Fruit fly (Drosophila melanogaster) whole organism, embryonic: Measurements from ENCODE around the gene Iru.

Source experiments
- Atf6 ChIP-seq: fragments of 200-800 bp; sonication (Bioruptor generic); IDR thresholded peaks from 2 replicates; pipeline ENCODE4 v1.3.6; 2022; ENCODE audit warnings: missing biosample characterization, missing genetic modification characterization
- CG10321 ChIP-seq: fragments of 200-800 bp; sonication (Bioruptor generic); IDR thresholded peaks from 2 replicates; pipeline ENCODE4 v1.3.6; 2022; ENCODE audit warnings: missing biosample characterization, missing genetic modification characterization
- CG12104 ChIP-seq: fragments of 200-800 bp; sonication (Bioruptor generic); optimal IDR thresholded peaks from 3 replicates; lab custom pipeline; 2016; ENCODE audit warnings: missing biosample characterization, missing genetic modification characterization
- CG15269 ChIP-seq: fragments of 200-800 bp; sonication (Bioruptor generic); optimal IDR thresholded peaks from 2 replicates; lab custom pipeline; 2018; ENCODE audit warnings: missing biosample characterization, mild to moderate bottlenecking, missing genetic modification characterization, moderate library complexity
- CG15696 ChIP-seq: fragments of 200-800 bp; sonication (Bioruptor generic); optimal IDR thresholded peaks from 2 replicates; lab custom pipeline; 2019; ENCODE audit warnings: missing biosample characterization, mild to moderate bottlenecking, missing genetic modification characterization, moderate library complexity
- CG16815 ChIP-seq: fragments of 200-800 bp; sonication (Bioruptor generic); optimal IDR thresholded peaks from 3 replicates; lab custom pipeline; 2017; ENCODE audit warnings: missing biosample characterization, mild to moderate bottlenecking, missing genetic modification characterization
- CG17385 ChIP-seq: fragments of 200-800 bp; sonication (Bioruptor generic); optimal IDR thresholded peaks from 3 replicates; lab custom pipeline; 2018; ENCODE audit warnings: missing biosample characterization, mild to moderate bottlenecking, missing genetic modification characterization
- CG17912 ChIP-seq: fragments of 200-800 bp; sonication (Bioruptor generic); optimal IDR thresholded peaks from 2 replicates; lab custom pipeline; 2018; ENCODE audit warnings: missing biosample characterization, mild to moderate bottlenecking, missing genetic modification characterization
- CG2712 ChIP-seq: fragments of 200-800 bp; optimal IDR thresholded peaks from 3 replicates; lab custom pipeline; 2019; ENCODE audit warnings: missing biosample characterization, mild to moderate bottlenecking, missing genetic modification characterization, moderate library complexity
- CG2889 ChIP-seq: fragments of 200-800 bp; sonication (Bioruptor generic); IDR thresholded peaks from 3 replicates; pipeline ENCODE4 v1.3.6; 2022; ENCODE audit warnings: missing biosample characterization, missing genetic modification characterization
- CG3065 ChIP-seq: fragments of 200-800 bp; sonication (Bioruptor generic); optimal IDR thresholded peaks from 2 replicates; lab custom pipeline; 2016; ENCODE audit warnings: missing biosample characterization, missing genetic modification characterization
- CG32532 ChIP-seq: fragments of 200-800 bp; sonication (Bioruptor generic); IDR thresholded peaks from 2 replicates; pipeline ENCODE4 v1.3.6; 2022; ENCODE audit warnings: missing biosample characterization, missing genetic modification characterization
- CG3838 ChIP-seq: fragments of 200-800 bp; sonication (Bioruptor generic); optimal IDR thresholded peaks from 3 replicates; lab custom pipeline; 2016; ENCODE audit warnings: missing biosample characterization, missing genetic modification characterization
- CG3847 ChIP-seq: fragments of 200-800 bp; sonication (Bioruptor generic); IDR thresholded peaks from 2 replicates; pipeline ENCODE4 v1.3.6; 2022; ENCODE audit warnings: missing biosample characterization, missing genetic modification characterization
- CG7357 ChIP-seq: fragments of 200-800 bp; sonication (Bioruptor generic); IDR thresholded peaks from 3 replicates; pipeline ENCODE4 v1.3.6; 2022; ENCODE audit warnings: missing biosample characterization, missing genetic modification characterization
- CG8290 ChIP-seq, 3 experiments: fragments of 200-800 bp; sonication (Bioruptor generic); optimal IDR thresholded peaks; 2 replicates each; lab custom pipeline; 2016 to 2019; ENCODE audit warnings: missing biosample characterization in 3 of 3, missing genetic modification characterization in 3 of 3, mild to moderate bottlenecking in 2 of 3, moderate library complexity in 1 of 3
- CG8478 ChIP-seq: fragments of >200 bp; optimal IDR thresholded peaks from 2 replicates; lab custom pipeline; 2018
- CG9797 ChIP-seq: fragments of 200-800 bp; sonication (Bioruptor generic); optimal IDR thresholded peaks from 3 replicates; lab custom pipeline; 2018; ENCODE audit warnings: missing biosample characterization, mild to moderate bottlenecking, missing genetic modification characterization
- CG9817 ChIP-seq: fragments of 200-800 bp; sonication (Bioruptor generic); optimal IDR thresholded peaks from 2 replicates; lab custom pipeline; 2018; ENCODE audit warnings: missing biosample characterization, mild to moderate bottlenecking, missing genetic modification characterization, moderate library complexity
- CG9876 ChIP-seq: fragments of 200-800 bp; sonication (Bioruptor generic); optimal IDR thresholded peaks from 2 replicates; lab custom pipeline; 2016; ENCODE audit warnings: missing biosample characterization, missing genetic modification characterization
- Eip74EF ChIP-seq, 2 experiments: fragments of 200-800 bp in 1 of 2; fragments of >200 bp in 1 of 2; sonication (Bioruptor generic) in 1 of 2; optimal IDR thresholded peaks; 2 replicates each; lab custom pipeline; 2017 to 2019; ENCODE audit warnings: missing biosample characterization in 2 of 2, missing genetic modification characterization in 2 of 2, mild to moderate bottlenecking in 1 of 2, moderate library complexity in 1 of 2
- Ets97D ChIP-seq: fragments of 200-800 bp; sonication (Bioruptor generic); optimal IDR thresholded peaks from 3 replicates; lab custom pipeline; 2016; ENCODE audit warnings: missing biosample characterization, missing genetic modification characterization
- Gug ChIP-seq: fragments of 200-800 bp; sonication (Bioruptor generic); IDR thresholded peaks from 4 replicates; pipeline ENCODE4 v1.3.6; 2022; ENCODE audit warnings: missing biosample characterization, missing genetic modification characterization
- Hr39 ChIP-seq: fragments of >200 bp; optimal IDR thresholded peaks from 2 replicates; lab custom pipeline; 2017
- Nf-YA ChIP-seq: fragments of 200-800 bp; sonication (Bioruptor generic); IDR thresholded peaks from 2 replicates; pipeline ENCODE4 v1.3.6; 2022; ENCODE audit warnings: missing biosample characterization, missing genetic modification characterization
- NfI ChIP-seq: fragments of 200-800 bp; sonication (Bioruptor generic); optimal IDR thresholded peaks from 3 replicates; lab custom pipeline; 2018; ENCODE audit warnings: missing biosample characterization, mild to moderate bottlenecking, missing genetic modification characterization, moderate library complexity
- Rx ChIP-seq: fragments of 200-800 bp; sonication (Bioruptor generic); IDR thresholded peaks from 2 replicates; pipeline ENCODE4 v1.3.6; 2022; ENCODE audit warnings: missing biosample characterization, missing genetic modification characterization
- Tbp ChIP-seq: fragments of >200 bp; optimal IDR thresholded peaks from 2 replicates; lab custom pipeline; 2018; ENCODE audit warnings: missing biosample characterization, missing genetic modification characterization
- aop ChIP-seq: fragments of 200-800 bp; sonication (Bioruptor generic); IDR thresholded peaks from 2 replicates; pipeline ENCODE4 v1.3.6; 2022; ENCODE audit warnings: missing biosample characterization, missing genetic modification characterization
- bigmax ChIP-seq: fragments of 200-800 bp; sonication (Bioruptor generic); optimal IDR thresholded peaks from 2 replicates; lab custom pipeline; 2018; ENCODE audit warnings: missing biosample characterization, mild to moderate bottlenecking, missing genetic modification characterization
- dysf ChIP-seq: fragments of 200-800 bp; sonication (Bioruptor generic); IDR thresholded peaks from 3 replicates; pipeline ENCODE4 v1.3.6; 2022; ENCODE audit warnings: missing biosample characterization, missing genetic modification characterization
- gce ChIP-seq: fragments of 200-800 bp; sonication (Bioruptor generic); IDR thresholded peaks from 3 replicates; pipeline ENCODE4 v1.3.6; 2022; ENCODE audit warnings: missing biosample characterization, missing genetic modification characterization
- gcm2 ChIP-seq: fragments of 200-800 bp; sonication (Bioruptor generic); optimal IDR thresholded peaks from 2 replicates; lab custom pipeline; 2016; ENCODE audit warnings: missing biosample characterization, missing genetic modification characterization
- ham ChIP-seq: fragments of 200-800 bp; sonication (Bioruptor generic); IDR thresholded peaks from 2 replicates; pipeline ENCODE4 v1.3.6; 2022; ENCODE audit warnings: missing biosample characterization, missing genetic modification characterization
- knrl ChIP-seq: fragments of 200-800 bp; sonication (Bioruptor generic); IDR thresholded peaks from 3 replicates; pipeline ENCODE4 v1.3.6; 2022; ENCODE audit warnings: missing biosample characterization, missing genetic modification characterization; ENCODE audit not compliant: partially characterized antibody
- onecut ChIP-seq: fragments of 200-800 bp; sonication (Bioruptor generic); IDR thresholded peaks from 2 replicates; pipeline ENCODE4 v1.3.6; 2022; ENCODE audit warnings: missing biosample characterization, missing genetic modification characterization
- pb ChIP-seq: fragments of 200-800 bp; sonication (Bioruptor generic); optimal IDR thresholded peaks from 3 replicates; lab custom pipeline; 2016; ENCODE audit warnings: missing biosample characterization, missing genetic modification characterization
- ranshi ChIP-seq: fragments of 200-800 bp; sonication (Bioruptor generic); IDR thresholded peaks from 2 replicates; pipeline ENCODE4 v1.3.6; 2022; ENCODE audit warnings: missing biosample characterization, missing genetic modification characterization
- seq ChIP-seq: fragments of 200-800 bp; sonication (Bioruptor generic); IDR thresholded peaks from 2 replicates; pipeline ENCODE4 v1.3.6; 2022; ENCODE audit warnings: missing biosample characterization, missing genetic modification characterization
- sr ChIP-seq: fragments of 200-800 bp; sonication (Bioruptor generic); IDR thresholded peaks from 3 replicates; pipeline ENCODE4 v1.3.6; 2022; ENCODE audit warnings: missing biosample characterization, missing genetic modification characterization
- stc ChIP-seq: fragments of 200-800 bp; sonication (Bioruptor generic); IDR thresholded peaks from 2 replicates; pipeline ENCODE4 v1.3.6; 2022; ENCODE audit warnings: missing biosample characterization, missing genetic modification characterization
- twi ChIP-seq: fragments of 200-800 bp; optimal IDR thresholded peaks from 2 replicates; lab custom pipeline; 2019; ENCODE audit warnings: missing biosample characterization, mild to moderate bottlenecking, missing genetic modification characterization, moderate library complexity
- wdn ChIP-seq: fragments of 200-800 bp; sonication (Bioruptor generic); IDR thresholded peaks from 2 replicates; pipeline ENCODE4 v1.3.6; 2022; ENCODE audit warnings: missing biosample characterization, missing genetic modification characterization
- zf30C ChIP-seq: fragments of 200-800 bp; sonication (Bioruptor generic); optimal IDR thresholded peaks from 3 replicates; lab custom pipeline; 2018; ENCODE audit warnings: missing biosample characterization, mild to moderate bottlenecking, missing genetic modification characterization

Iru gene

dm6 chr3R:9054442-9055118 lies 48.3 kb downstream of the Iru start (continued):
- TF ChIP-seq CG15696 (tag; lab: Kevin White, UChicago) (peak; percentile 24), Ets97D (GFP tag; lab: Kevin White, UChicago) (no peak), Nf-YA (GFP tag; lab: Robert Waterston, UW) (no peak), CG17912 (GFP tag; lab: Kevin White, UChicago) (no peak), knrl (no peak), stc (GFP tag; lab: Robert Waterston, UW) (no peak), ham (GFP tag; lab: Robert Waterston, UW) (no peak), CG8290 (GFP tag; optimal IDR thresholded peaks at IDR 0.05; lab: Kevin White, UChicago) (no peak), CG8290 (tag; optimal IDR thresholded peaks at IDR 0.05; lab: Kevin White, UChicago) (peak in 1 of 2 experiments; percentile 89), CG17385 (GFP tag; lab: Kevin White, UChicago) (peak; percentile 88), CG2889 (no peak), Rx (no peak), twi (tag; lab: Kevin White, UChicago) (no peak), CG3847 (GFP tag; lab: Robert Waterston, UW) (no peak), Eip74EF (GFP tag; optimal IDR thresholded peaks at IDR 0.05; lab: Kevin White, UChicago) (no peak), CG3065 (no peak), ranshi (no peak), CG7357 (GFP tag; lab: Robert Waterston, UW) (peak; percentile 49; the same call in 1 of the 3 replicates), seq (no peak), CG15269 (tag; lab: Kevin White, UChicago) (peak; percentile 80), CG2712 (tag; lab: Kevin White, UChicago) (peak; percentile 70), bigmax (GFP tag; lab: Kevin White, UChicago) (no peak), CG12104 (GFP tag; lab: Kevin White, UChicago) (no peak), Hr39 (lab: Kevin White, UChicago) (no peak), CG16815 (GFP tag; lab: Kevin White, UChicago) (peak; percentile 49), CG8478 (lab: Kevin White, UChicago) (no peak), NfI (GFP tag; lab: Kevin White, UChicago) (peak; percentile 81), Gug (peak; percentile 79), wdn (GFP tag; lab: Robert Waterston, UW) (no peak), aop (GFP tag; lab: Robert Waterston, UW) (no peak), CG3838 (GFP tag; lab: Kevin White, UChicago) (peak; percentile 3), gcm2 (peak; percentile 10), pb (GFP tag; lab: Kevin White, UChicago) (no peak), CG32532 (GFP tag; lab: Robert Waterston, UW) (no peak), gce (GFP tag; lab: Robert Waterston, UW) (no peak), CG9876 (GFP tag; lab: Kevin White, UChicago) (no peak), Atf6 (GFP tag; lab: Robert Waterston, UW) (no peak), CG9797 (no peak), onecut (GFP tag; lab: Robert Waterston, UW) (peak; percentile 65), zf30C (GFP tag; lab: Kevin White, UChicago) (peak; percentile 87), Tbp (GFP tag; lab: Kevin White, UChicago) (no peak), CG10321 (no peak), CG9817 (tag; lab: Kevin White, UChicago) (peak; percentile 72), dysf (GFP tag; lab: Robert Waterston, UW) (no peak), sr (no peak)
